Fruit fly (Drosophila melanogaster) whole organism, adult: Measurements from ENCODE around the gene RapGAP1.
A peak's percentile ranks its signal among the peaks of the same experiment; 100 is the strongest.

Experiments
- CG11617 ChIP-seq: fragments of 200-800 bp; sonication (Bioruptor generic); optimal IDR thresholded peaks from 2 replicates; lab custom pipeline; 2017; ENCODE audit warnings: mild to moderate bottlenecking, missing biosample characterization, missing genetic modification reagents, missing genetic modification characterization
- CG12768 ChIP-seq: fragments of 200-800 bp; sonication (Bioruptor generic); optimal IDR thresholded peaks from 2 replicates; lab custom pipeline; 2017; ENCODE audit warnings: missing biosample characterization, missing genetic modification characterization, mild to moderate bottlenecking, moderate library complexity, missing genetic modification reagents
- CG14711 ChIP-seq: fragments of 200-800 bp; sonication (Bioruptor generic); optimal IDR thresholded peaks from 2 replicates; lab custom pipeline; 2018; ENCODE audit warnings: missing biosample characterization, mild to moderate bottlenecking, missing genetic modification characterization, moderate library complexity
- CG1620 ChIP-seq: fragments of 200-800 bp; sonication (Bioruptor generic); optimal IDR thresholded peaks from 2 replicates; lab custom pipeline; 2016; ENCODE audit warnings: missing biosample characterization, missing genetic modification characterization
- CG33017 ChIP-seq: fragments of 200-800 bp; sonication (Bioruptor generic); optimal IDR thresholded peaks from 2 replicates; lab custom pipeline; 2018; ENCODE audit warnings: missing biosample characterization, mild to moderate bottlenecking, missing genetic modification characterization, moderate library complexity
- CG5204 ChIP-seq: fragments of 200-800 bp; sonication (Bioruptor generic); optimal IDR thresholded peaks from 2 replicates; lab custom pipeline; 2016; ENCODE audit warnings: missing biosample characterization, missing genetic modification characterization
- CG7045 ChIP-seq: fragments of 200-800 bp; sonication (Bioruptor generic); optimal IDR thresholded peaks from 2 replicates; lab custom pipeline; 2017; ENCODE audit warnings: missing biosample characterization, mild to moderate bottlenecking, missing genetic modification characterization
- CG7101 ChIP-seq: fragments of 200-800 bp; sonication (Bioruptor generic); optimal IDR thresholded peaks from 2 replicates; lab custom pipeline; 2018; ENCODE audit warnings: missing biosample characterization, mild to moderate bottlenecking, missing genetic modification characterization, moderate library complexity
- Crg-1 ChIP-seq: fragments of 200-800 bp; sonication (Bioruptor generic); optimal IDR thresholded peaks from 2 replicates; lab custom pipeline; 2016; ENCODE audit warnings: missing biosample characterization, missing genetic modification characterization
- Hr96 ChIP-seq: fragments of 200-800 bp; sonication (Bioruptor generic); optimal IDR thresholded peaks from 2 replicates; lab custom pipeline; 2016; ENCODE audit warnings: missing biosample characterization, missing genetic modification characterization
- Mnt ChIP-seq: fragments of 200-800 bp; sonication (Bioruptor generic); optimal IDR thresholded peaks from 2 replicates; lab custom pipeline; 2016; ENCODE audit warnings: missing biosample characterization, mild to moderate bottlenecking, missing genetic modification characterization
- bab1 ChIP-seq: fragments of 200-800 bp; sonication (Bioruptor generic); optimal IDR thresholded peaks from 3 replicates; lab custom pipeline; 2019; ENCODE audit warnings: missing biosample characterization, mild to moderate bottlenecking, missing genetic modification characterization, moderate library complexity
- cic ChIP-seq: fragments of 200-800 bp; sonication (Bioruptor generic); optimal IDR thresholded peaks from 2 replicates; lab custom pipeline; 2017; ENCODE audit warnings: missing biosample characterization, mild to moderate bottlenecking, missing genetic modification characterization, moderate library complexity
- cnc ChIP-seq, 2 experiments: fragments of >200 bp; optimal IDR thresholded peaks; 2 replicates each; lab custom pipeline; 2017
- kay ChIP-seq: fragments of 200-800 bp; sonication (Bioruptor generic); peaks from one replicate; lab custom pipeline; 2016; ENCODE audit warnings: missing biosample characterization, missing genetic modification characterization, borderline replicate concordance
- ovo ChIP-seq: fragments of 200-800 bp; sonication (Bioruptor generic); optimal IDR thresholded peaks from 2 replicates; lab custom pipeline; 2016; ENCODE audit warnings: missing biosample characterization, missing genetic modification characterization
- pad ChIP-seq: fragments of 200-800 bp; sonication (Bioruptor generic); optimal IDR thresholded peaks from 3 replicates; lab custom pipeline; 2017; ENCODE audit warnings: missing biosample characterization, missing genetic modification characterization, mild to moderate bottlenecking, moderate library complexity, missing genetic modification reagents
- tj ChIP-seq: fragments of 200-800 bp; sonication (Bioruptor generic); optimal IDR thresholded peaks from 3 replicates; lab custom pipeline; 2017; ENCODE audit warnings: missing biosample characterization, mild to moderate bottlenecking, missing genetic modification characterization, moderate library complexity
- toe ChIP-seq: fragments of 200-800 bp; sonication (Bioruptor generic); optimal IDR thresholded peaks from 2 replicates; lab custom pipeline; 2016; ENCODE audit warnings: missing biosample characterization, missing genetic modification characterization

RapGAP1 gene

dm6 chr2L:7573547-7573870 lies 5.3 kb downstream of the RapGAP1 start:
- TF ChIP-seq Hr96 (GFP tag; lab: Kevin White, UChicago) (no peak), CG7045 (GFP tag; lab: Kevin White, UChicago) (no peak), tj (GFP tag; lab: Kevin White, UChicago) (peak; percentile 3), CG1620 (GFP tag; lab: Kevin White, UChicago) (no peak)

dm6 chr2L:7572839-7573546 lies 5.8 kb downstream of the RapGAP1 start:
- TF ChIP-seq CG5204 (GFP tag; lab: Kevin White, UChicago) = no peak
- no peak for TF ChIP-seq CG12768 (GFP tag; lab: Kevin White, UChicago)
- TF ChIP-seq toe = no peak
- TF ChIP-seq CG33017 (tag; lab: Kevin White, UChicago) = no peak

- no peak for TF ChIP-seq Crg-1 (GFP tag; lab: Kevin White, UChicago)
Observed at dm6 chr2L:7571667-7572502, 6.9 kb downstream of the RapGAP1 start.

- no peak for TF ChIP-seq ovo (GFP tag; lab: Kevin White, UChicago)
- no peak for TF ChIP-seq toe
- no peak for TF ChIP-seq CG7101 (tag; lab: Kevin White, UChicago)
- TF ChIP-seq kay (GFP tag; lab: Kevin White, UChicago) = peak; percentile 80
- no peak for TF ChIP-seq pad (GFP tag; lab: Kevin White, UChicago)
- TF ChIP-seq tj (GFP tag; lab: Kevin White, UChicago) = no peak
- TF ChIP-seq CG7045 (GFP tag; lab: Kevin White, UChicago) = no peak
- peak; percentile 8 for TF ChIP-seq CG12768 (GFP tag; lab: Kevin White, UChicago)
- TF ChIP-seq Hr96 (GFP tag; lab: Kevin White, UChicago) = no peak
Observed at dm6 chr2L:7570529-7570928, 8.3 kb downstream of the RapGAP1 start.

- TF ChIP-seq CG1620 (GFP tag; lab: Kevin White, UChicago) = no peak
- no peak for TF ChIP-seq ovo (GFP tag; lab: Kevin White, UChicago)
- no peak for TF ChIP-seq CG7045 (GFP tag; lab: Kevin White, UChicago)
- no peak for TF ChIP-seq kay (GFP tag; lab: Kevin White, UChicago)
- no peak for TF ChIP-seq Mnt
- TF ChIP-seq pad (GFP tag; lab: Kevin White, UChicago) = no peak
- no peak for TF ChIP-seq CG7101 (tag; lab: Kevin White, UChicago)
- no peak for TF ChIP-seq cnc (optimal IDR thresholded peaks at IDR 0.05; lab: Kevin White, UChicago)
- no peak for TF ChIP-seq tj (GFP tag; lab: Kevin White, UChicago)
- no peak for TF ChIP-seq CG14711 (tag; lab: Kevin White, UChicago)
- TF ChIP-seq bab1 = no peak
Observed at dm6 chr2L:7566627-7567026, 12.2 kb downstream of the RapGAP1 start.

dm6 chr2L:7564856-7565255 lies 13.9 kb downstream of the RapGAP1 start:
- no peak for TF ChIP-seq pad (GFP tag; lab: Kevin White, UChicago)
- TF ChIP-seq kay (GFP tag; lab: Kevin White, UChicago) = no peak
- no peak for TF ChIP-seq bab1
- no peak for TF ChIP-seq CG12768 (GFP tag; lab: Kevin White, UChicago)
- TF ChIP-seq tj (GFP tag; lab: Kevin White, UChicago) = peak; percentile 9

dm6 chr2L:7562542-7562941 lies 16.2 kb downstream of the RapGAP1 start:
- TF ChIP-seq bab1 (no peak), cic (no peak)

- TF ChIP-seq CG11617 (GFP tag; lab: Kevin White, UChicago) (no peak), toe (no peak)
Observed at dm6 chr2L:7559532-7559931, 19.2 kb downstream of the RapGAP1 start.
